Worm (Caenorhabditis elegans) whole organism, L4 larva: ENCODE results near the gene cra-1.
A peak's percentile ranks its signal among the peaks of the same experiment; 100 is the strongest.

Experiments
- D1046.2 ChIP-seq: fragments of 200-800 bp; sonication (Bioruptor generic); IDR thresholded peaks from 2 replicates; pipeline ENCODE4 v1.3.6; 2022; ENCODE audit warnings: missing genetic modification characterization, missing compliant biosample characterization
- F26F4.8 ChIP-seq: fragments of 200-800 bp; sonication (Bioruptor generic); conservative IDR thresholded peaks from 2 replicates; pipeline ENCODE4 v1.3.6; 2022; ENCODE audit warnings: missing genetic modification characterization, missing compliant biosample characterization
- T20F7.1 ChIP-seq: fragments of 200-800 bp; sonication (Bioruptor generic); optimal IDR thresholded peaks from 2 replicates; lab custom pipeline; 2018; ENCODE audit warnings: mild to moderate bottlenecking, missing genetic modification characterization, missing compliant biosample characterization
- T26A8.4 ChIP-seq: fragments of 200-800 bp; sonication (Bioruptor generic); IDR thresholded peaks from 2 replicates; pipeline ENCODE4 v1.3.6; 2022; ENCODE audit warnings: missing genetic modification characterization, missing compliant biosample characterization
- Y105C5A.15 ChIP-seq: fragments of 200-800 bp; sonication (Bioruptor generic); IDR thresholded peaks from 2 replicates; pipeline ENCODE4 v1.3.6; 2022; ENCODE audit warnings: missing genetic modification characterization, missing compliant biosample characterization
- Y75B8A.6 ChIP-seq: fragments of 200-800 bp; sonication (Bioruptor generic); IDR thresholded peaks from 2 replicates; pipeline ENCODE4 v1.3.6; 2022; ENCODE audit warnings: missing genetic modification reagents, missing genetic modification characterization, missing compliant biosample characterization
- aly-2 ChIP-seq: sonication (generic microtip); optimal IDR thresholded peaks from 2 replicates; lab custom pipeline; 2018; ENCODE audit warnings: missing biosample characterization, missing genetic modification characterization
- ama-1 ChIP-seq: fragments of 150-350 bp; optimal IDR thresholded peaks from 2 replicates; lab custom pipeline; 2014; ENCODE audit warnings: inconsistent platforms, mixed read lengths
- ceh-20 ChIP-seq: fragments of 200-800 bp; sonication (Bioruptor generic); IDR thresholded peaks from 2 replicates; pipeline ENCODE4 v1.3.6; 2022; ENCODE audit warnings: missing genetic modification reagents, missing genetic modification characterization, missing compliant biosample characterization
- ceh-32 ChIP-seq: sonication (generic microtip); optimal IDR thresholded peaks from 2 replicates; lab custom pipeline; 2016; ENCODE audit warnings: mild to moderate bottlenecking, missing genetic modification characterization, missing compliant biosample characterization; ENCODE audit not compliant: poor library complexity
- ceh-44 ChIP-seq: fragments of 200-800 bp; sonication (Bioruptor generic); IDR thresholded peaks from 2 replicates; pipeline ENCODE4 v1.3.6; 2022; ENCODE audit warnings: missing genetic modification reagents, missing genetic modification characterization, missing compliant biosample characterization
- ceh-82 ChIP-seq: sonication (generic microtip); optimal IDR thresholded peaks from 2 replicates; lab custom pipeline; 2017; ENCODE audit warnings: missing biosample characterization, missing genetic modification characterization
- daf-16 ChIP-seq, 3 experiments: sonication (generic microtip); optimal IDR thresholded peaks; 2 replicates each; lab custom pipeline; 2016 to 2017; ENCODE audit warnings: missing genetic modification characterization in 3 of 3, missing genetic modification reagents in 3 of 3, mild to moderate bottlenecking in 2 of 3, missing compliant biosample characterization in 2 of 3, missing biosample characterization in 1 of 3, moderate library complexity in 1 of 3
- daf-19 ChIP-seq: fragments of 200-800 bp; sonication (Bioruptor generic); conservative IDR thresholded peaks from 2 replicates; pipeline ENCODE4 v1.3.6; 2022; ENCODE audit warnings: missing genetic modification characterization, missing compliant biosample characterization
- dmd-6 ChIP-seq: fragments of 200-800 bp; sonication (Bioruptor generic); IDR thresholded peaks from 2 replicates; pipeline ENCODE4 v1.3.6; 2022; ENCODE audit warnings: missing genetic modification reagents, missing genetic modification characterization, missing compliant biosample characterization
- dmd-9 ChIP-seq: fragments of 200-800 bp; sonication (Bioruptor generic); IDR thresholded peaks from 2 replicates; pipeline ENCODE4 v1.3.6; 2022; ENCODE audit warnings: missing genetic modification reagents, missing genetic modification characterization, missing compliant biosample characterization
- dve-1 ChIP-seq: sonication (generic microtip); optimal IDR thresholded peaks from 2 replicates; lab custom pipeline; 2017; ENCODE audit warnings: antibody characterized with exemption, mild to moderate bottlenecking, missing genetic modification characterization, missing compliant biosample characterization; ENCODE audit not compliant: insufficient read depth
- hlh-11 ChIP-seq: fragments of 200-800 bp; sonication (Bioruptor generic); optimal IDR thresholded peaks from 2 replicates; lab custom pipeline; 2018; ENCODE audit warnings: mild to moderate bottlenecking, missing genetic modification characterization, missing compliant biosample characterization
- hlh-30 ChIP-seq: sonication (generic microtip); optimal IDR thresholded peaks from 2 replicates; lab custom pipeline; 2017; ENCODE audit warnings: antibody characterized with exemption, mild to moderate bottlenecking, missing genetic modification characterization, missing compliant biosample characterization; ENCODE audit not compliant: insufficient read depth
- jun-1 ChIP-seq: fragments of 150-350 bp; optimal IDR thresholded peaks from 2 replicates; lab custom pipeline; 2014; ENCODE audit warnings: missing biosample characterization, missing genetic modification reagents, missing genetic modification characterization
- lin-13 ChIP-seq: fragments of 150-350 bp; optimal IDR thresholded peaks from 2 replicates; lab custom pipeline; 2014; ENCODE audit warnings: missing biosample characterization, missing genetic modification reagents, missing genetic modification characterization
- lin-29 ChIP-seq: fragments of 200-800 bp; sonication (Bioruptor generic); IDR thresholded peaks from 2 replicates; pipeline ENCODE4 v1.3.6; 2022; ENCODE audit warnings: missing genetic modification reagents, missing genetic modification characterization, missing compliant biosample characterization
- madf-9 ChIP-seq: fragments of 200-800 bp; sonication (Bioruptor generic); conservative IDR thresholded peaks from 2 replicates; pipeline ENCODE4 v1.3.6; 2022; ENCODE audit warnings: missing genetic modification reagents, missing genetic modification characterization, missing compliant biosample characterization
- mdl-1 ChIP-seq, 2 experiments: fragments of 150-350 bp in 1 of 2; sonication (generic microtip) in 1 of 2; optimal IDR thresholded peaks; 2 replicates each; lab custom pipeline; 2014 to 2017; ENCODE audit warnings: missing biosample characterization in 2 of 2, missing genetic modification characterization in 2 of 2
- mep-1 ChIP-seq: fragments of 150-350 bp; sonication (generic microtip); optimal IDR thresholded peaks from 3 replicates; lab custom pipeline; 2014; ENCODE audit warnings: missing biosample characterization, missing genetic modification characterization
- mes-2 ChIP-seq: sonication (generic microtip); optimal IDR thresholded peaks from 2 replicates; lab custom pipeline; 2016; ENCODE audit warnings: missing genotype, mild to moderate bottlenecking, missing genetic modification characterization, missing compliant biosample characterization; ENCODE audit not compliant: poor library complexity, severe bottlenecking
- mxl-2 ChIP-seq: fragments of 200-800 bp; sonication (Bioruptor generic); conservative IDR thresholded peaks from 2 replicates; pipeline ENCODE4 v1.3.6; 2022; ENCODE audit warnings: missing genetic modification reagents, missing genetic modification characterization, missing compliant biosample characterization
- mxl-3 ChIP-seq: fragments of 200-800 bp; sonication (Bioruptor generic); optimal IDR thresholded peaks from 2 replicates; lab custom pipeline; 2018; ENCODE audit warnings: mild to moderate bottlenecking, missing genetic modification characterization, missing compliant biosample characterization
- nhr-102 ChIP-seq: sonication (generic microtip); optimal IDR thresholded peaks from 2 replicates; lab custom pipeline; 2016; ENCODE audit warnings: mild to moderate bottlenecking, missing genetic modification characterization, moderate library complexity, missing compliant biosample characterization
- nhr-111 ChIP-seq: fragments of 200-800 bp; sonication (Bioruptor generic); optimal IDR thresholded peaks from 2 replicates; lab custom pipeline; 2018; ENCODE audit warnings: mild to moderate bottlenecking, missing genetic modification characterization, missing compliant biosample characterization
- nhr-237 ChIP-seq: sonication (generic microtip); optimal IDR thresholded peaks from 2 replicates; lab custom pipeline; 2017; ENCODE audit warnings: missing biosample characterization, missing genetic modification characterization
- nhr-25 ChIP-seq: sonication (generic microtip); optimal IDR thresholded peaks from 2 replicates; lab custom pipeline; 2017; ENCODE audit warnings: missing genetic modification characterization, mild to moderate bottlenecking, missing compliant biosample characterization, antibody characterized with exemption, moderate library complexity, borderline replicate concordance; ENCODE audit not compliant: insufficient read depth
- nhr-28 ChIP-seq: fragments of 150-350 bp; optimal IDR thresholded peaks from 2 replicates; lab custom pipeline; 2014; ENCODE audit warnings: missing biosample characterization, missing genetic modification characterization
- nhr-41 ChIP-seq: fragments of 200-800 bp; sonication (Bioruptor generic); IDR thresholded peaks from 2 replicates; pipeline ENCODE4 v1.3.6; 2022; ENCODE audit warnings: missing genetic modification reagents, missing genetic modification characterization, missing compliant biosample characterization
- nhr-48 ChIP-seq: sonication (generic microtip); optimal IDR thresholded peaks from 2 replicates; lab custom pipeline; 2016; ENCODE audit warnings: mild to moderate bottlenecking, missing genetic modification characterization, missing compliant biosample characterization
- nhr-77 ChIP-seq: fragments of 150-350 bp; optimal IDR thresholded peaks from 2 replicates; lab custom pipeline; 2014; ENCODE audit warnings: missing biosample characterization, missing genetic modification characterization
- php-3 ChIP-seq: fragments of 200-800 bp; sonication (Bioruptor generic); IDR thresholded peaks from 2 replicates; pipeline ENCODE4 v1.3.6; 2022; ENCODE audit warnings: missing genetic modification reagents, missing genetic modification characterization, missing compliant biosample characterization
- pqm-1 ChIP-seq: sonication (generic microtip); optimal IDR thresholded peaks from 2 replicates; lab custom pipeline; 2017; ENCODE audit warnings: missing biosample characterization, missing genetic modification characterization
- saeg-2 ChIP-seq: fragments of 200-800 bp; sonication (Bioruptor generic); IDR thresholded peaks from 2 replicates; pipeline ENCODE4 v1.3.6; 2022; ENCODE audit warnings: missing genetic modification reagents, missing genetic modification characterization, missing compliant biosample characterization
- sdz-12 ChIP-seq: fragments of 200-800 bp; sonication (Bioruptor generic); optimal IDR thresholded peaks from 2 replicates; lab custom pipeline; 2018; ENCODE audit warnings: mild to moderate bottlenecking, missing genetic modification characterization, missing compliant biosample characterization
- tra-1 ChIP-seq: fragments of 200-800 bp; sonication (Bioruptor generic); IDR thresholded peaks from 2 replicates; pipeline ENCODE4 v1.3.6; 2022; ENCODE audit warnings: missing genetic modification reagents, missing genetic modification characterization, missing compliant biosample characterization
- unc-62 ChIP-seq, 3 experiments: fragments of 150-350 bp in 1 of 3; sonication (generic microtip); optimal IDR thresholded peaks in 2 of 3; peaks in 1 of 3; 1 replicate in 1 of 3; 2 replicates in 2 of 3; lab custom pipeline; 2014 to 2017; ENCODE audit warnings: missing biosample characterization in 3 of 3, missing genetic modification characterization in 3 of 3, missing genetic modification reagents in 3 of 3, missing genotype in 1 of 3
- vab-7 ChIP-seq: fragments of 200-800 bp; sonication (Bioruptor generic); IDR thresholded peaks from 2 replicates; pipeline ENCODE4 v1.3.6; 2022; ENCODE audit warnings: missing genetic modification reagents, missing genetic modification characterization, missing compliant biosample characterization
- zfp-3 ChIP-seq: fragments of 200-800 bp; sonication (Bioruptor generic); conservative IDR thresholded peaks from 2 replicates; pipeline ENCODE4 v1.3.6; 2022; ENCODE audit warnings: missing genetic modification reagents, missing genetic modification characterization, missing compliant biosample characterization
- zip-2 ChIP-seq: fragments of 150-350 bp; optimal IDR thresholded peaks from 2 replicates; lab custom pipeline; 2014; ENCODE audit warnings: missing biosample characterization, missing genetic modification characterization
- ztf-7 ChIP-seq: fragments of 150-350 bp; optimal IDR thresholded peaks from 2 replicates; lab custom pipeline; 2014; ENCODE audit warnings: missing biosample characterization, missing genetic modification characterization

Gene cra-1

ce11 chrIII:6819322-6819901, 49.8 kb downstream of the cra-1 start, which contains the start of gene F28F5.6:
Gene F28F5.6 (minus strand): TSS chrIII:6819372.
- TF ChIP-seq pqm-1 (peak; percentile 89), zip-2 (tag; lab: Kevin White, UChicago) (no peak), dmd-6 (GFP tag; lab: Robert Waterston, UW) (peak; percentile 63), nhr-48 (tag; lab: Kevin White, UChicago) (peak; percentile 27), hlh-30 (tag; lab: Kevin White, UChicago) (peak; percentile 11), nhr-237 (no peak), daf-16 (GFP tag; optimal IDR thresholded peaks at IDR 0.05; lab: Kevin White, UChicago) (no peak), daf-16 (tag; optimal IDR thresholded peaks at IDR 0.05; lab: Kevin White, UChicago) (peak; percentile 83), mdl-1 (tag; optimal IDR thresholded peaks at IDR 0.05; lab: Kevin White, UChicago) (peak in 1 of 2 experiments; percentile 50), ceh-20 (GFP tag; lab: Robert Waterston, UW) (0 out of 2 replicates have a peak, but pooled peaks have one; percentile 45), hlh-11 (tag; lab: Kevin White, UChicago) (peak; percentile 64), daf-19 (GFP tag; lab: Robert Waterston, UW) (no peak), mxl-3 (GFP tag; lab: Kevin White, UChicago) (peak; percentile 8), nhr-28 (tag; lab: Kevin White, UChicago) (peak; percentile 68), php-3 (GFP tag; lab: Robert Waterston, UW) (peak; percentile 83), dve-1 (peak; percentile 73), ceh-44 (GFP tag; lab: Robert Waterston, UW) (no peak), nhr-77 (tag; lab: Kevin White, UChicago) (peak; percentile 20), D1046.2 (no peak), mes-2 (tag; lab: Kevin White, UChicago) (peak; percentile 38)

DNA sequence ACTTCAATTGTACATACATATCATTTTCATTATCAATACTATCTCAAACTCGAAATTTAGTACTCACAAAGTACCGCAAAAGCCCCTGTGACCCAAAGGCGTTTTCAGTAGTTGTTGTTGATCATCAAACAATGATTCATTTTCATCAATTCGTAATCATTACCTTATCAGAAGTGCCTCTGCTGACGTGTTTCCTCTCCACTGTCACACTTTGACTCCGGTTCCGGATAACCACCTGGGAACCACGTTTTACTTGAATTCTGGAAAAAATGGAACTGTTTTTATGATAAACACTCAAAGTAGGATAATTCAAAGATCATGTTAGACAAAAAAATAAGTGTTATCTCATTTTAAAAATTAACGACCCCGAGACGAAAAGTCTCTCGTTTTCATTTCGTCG, 51.2 kb downstream of the cra-1 start:
- no peak for TF ChIP-seq aly-2 (tag; lab: Kevin White, UChicago)
- TF ChIP-seq dmd-6 (GFP tag; lab: Robert Waterston, UW) = peak; percentile 21; the same call in 1 of the 2 replicates
- no peak for TF ChIP-seq tra-1 (GFP tag; lab: Robert Waterston, UW)
- no peak for TF ChIP-seq ceh-44 (GFP tag; lab: Robert Waterston, UW)
- TF ChIP-seq Y105C5A.15 (GFP tag; lab: Robert Waterston, UW) = no peak
- no peak for TF ChIP-seq zfp-3 (GFP tag; lab: Robert Waterston, UW)
- no peak for TF ChIP-seq daf-19 (GFP tag; lab: Robert Waterston, UW)
- no peak for TF ChIP-seq nhr-102
- no peak for TF ChIP-seq F26F4.8 (GFP tag; lab: Robert Waterston, UW)
- no peak for TF ChIP-seq ztf-7 (tag; lab: Kevin White, UChicago)
- TF ChIP-seq T26A8.4 (GFP tag; lab: Robert Waterston, UW) = no peak
- no peak for TF ChIP-seq lin-13
- peak; percentile 32; the same call in 1 of the 2 replicates for TF ChIP-seq php-3 (GFP tag; lab: Robert Waterston, UW)
- no peak for TF ChIP-seq jun-1
- TF ChIP-seq ceh-82 (tag; lab: Kevin White, UChicago) = no peak
- no peak for TF ChIP-seq T20F7.1 (GFP tag; lab: Kevin White, UChicago)
- no peak for TF ChIP-seq saeg-2 (GFP tag; lab: Robert Waterston, UW)
- peak; percentile 60 for TF ChIP-seq hlh-11 (tag; lab: Kevin White, UChicago)
- TF ChIP-seq vab-7 = no peak
- TF ChIP-seq nhr-25 = no peak
- TF ChIP-seq ceh-32 (tag; lab: Kevin White, UChicago) = no peak
- TF ChIP-seq dve-1 = no peak
- TF ChIP-seq nhr-111 (GFP tag; lab: Kevin White, UChicago) = no peak
- TF ChIP-seq mep-1 (tag; lab: Kevin White, UChicago) = no peak
- no peak for TF ChIP-seq ama-1 (lab: Kevin White, UChicago)
- no peak for TF ChIP-seq lin-29 (GFP tag; lab: Robert Waterston, UW)
- TF ChIP-seq mxl-2 = no peak
- TF ChIP-seq unc-62 (GFP tag; optimal IDR thresholded peaks at IDR 0.05 in 1 of 2; lab: Kevin White, UChicago) = peak in 1 of 2 experiments; percentile 23
- no peak for TF ChIP-seq unc-62 (tag; optimal IDR thresholded peaks at IDR 0.05; lab: Kevin White, UChicago)
- no peak for TF ChIP-seq pqm-1
- TF ChIP-seq Y75B8A.6 (GFP tag; lab: Robert Waterston, UW) = no peak
- no peak for TF ChIP-seq dmd-9 (GFP tag; lab: Robert Waterston, UW)
- no peak for TF ChIP-seq nhr-41
- TF ChIP-seq sdz-12 (GFP tag; lab: Kevin White, UChicago) = no peak
- TF ChIP-seq daf-16 (GFP tag; optimal IDR thresholded peaks at IDR 0.05; lab: Kevin White, UChicago) = no peak
- peak; percentile 76 for TF ChIP-seq daf-16 (tag; optimal IDR thresholded peaks at IDR 0.05; lab: Kevin White, UChicago)
- TF ChIP-seq madf-9 = no peak
